Worm (Caenorhabditis elegans): Measurements from ENCODE around the gene str-246.
A peak's percentile ranks its signal among the peaks of the same experiment; 100 is the strongest.

Gene str-246

ce11 chrIII:11090870-11091386 is 13.4 kb downstream of the str-246 start:
- TF ChIP-seq him-1 (tag; optimal IDR thresholded peaks at IDR 0.05) (no peak), W03F9.2 (tag; optimal IDR thresholded peaks at IDR 0.05) (no peak), dao-5 (tag; optimal IDR thresholded peaks at IDR 0.05) (no peak)

ce11 chrIII:11091651-11092278 is 14.3 kb downstream of the str-246 start:
- TF ChIP-seq W03F9.2 (tag; optimal IDR thresholded peaks at IDR 0.05), result no peak
- TF ChIP-seq him-1 (tag; optimal IDR thresholded peaks at IDR 0.05), result no peak
- no peak for TF ChIP-seq dao-5 (tag; optimal IDR thresholded peaks at IDR 0.05)

ce11 chrIII:11093489-11093888 is 16.0 kb downstream of the str-246 start:
- no peak for TF ChIP-seq dao-5 (tag; optimal IDR thresholded peaks at IDR 0.05)
- TF ChIP-seq him-1 (tag; optimal IDR thresholded peaks at IDR 0.05), result no peak
- no peak for TF ChIP-seq W03F9.2 (tag; optimal IDR thresholded peaks at IDR 0.05)

ce11 chrIII:11095687-11096086 is 18.2 kb downstream of the str-246 start:
- no peak for TF ChIP-seq him-1 (tag; optimal IDR thresholded peaks at IDR 0.05)
- TF ChIP-seq W03F9.2 (tag; optimal IDR thresholded peaks at IDR 0.05), result no peak
- TF ChIP-seq dao-5 (tag; optimal IDR thresholded peaks at IDR 0.05), result no peak

ce11 chrIII:11099864-11100263 is 22.4 kb downstream of the str-246 start, which contains the start of gene hmt-1:
Gene hmt-1 (minus strand): TSS chrIII:11099964.
- TF ChIP-seq him-1 (tag; optimal IDR thresholded peaks at IDR 0.05) (no peak), dao-5 (tag; optimal IDR thresholded peaks at IDR 0.05) (no peak), W03F9.2 (tag; optimal IDR thresholded peaks at IDR 0.05) (no peak)

ce11 chrIII:11101246-11101645 is 23.7 kb downstream of the str-246 start:
- TF ChIP-seq him-1 (tag; optimal IDR thresholded peaks at IDR 0.05) (no peak), dao-5 (tag; optimal IDR thresholded peaks at IDR 0.05) (no peak), W03F9.2 (tag; optimal IDR thresholded peaks at IDR 0.05) (no peak)

ce11 chrIII:11107327-11107726 is 29.8 kb downstream of the str-246 start:
- TF ChIP-seq W03F9.2 (tag; optimal IDR thresholded peaks at IDR 0.05), result no peak
- TF ChIP-seq dao-5 (tag; optimal IDR thresholded peaks at IDR 0.05), result no peak
- TF ChIP-seq him-1 (tag; optimal IDR thresholded peaks at IDR 0.05), result no peak

ce11 chrIII:11110756-11111155 is 33.3 kb downstream of the str-246 start:
- TF ChIP-seq dao-5 (tag; optimal IDR thresholded peaks at IDR 0.05) (no peak), him-1 (tag; optimal IDR thresholded peaks at IDR 0.05) (no peak)

ce11 chrIII:11112718-11113117 is 35.2 kb downstream of the str-246 start:
- TF ChIP-seq him-1 (tag; optimal IDR thresholded peaks at IDR 0.05), result peak; percentile 31
- peak; percentile 9 for TF ChIP-seq W03F9.2 (tag; optimal IDR thresholded peaks at IDR 0.05)
- no peak for TF ChIP-seq dao-5 (tag; optimal IDR thresholded peaks at IDR 0.05)

- TF ChIP-seq him-1 (tag; optimal IDR thresholded peaks at IDR 0.05), result no peak
- TF ChIP-seq dao-5 (tag; optimal IDR thresholded peaks at IDR 0.05), result no peak
- TF ChIP-seq W03F9.2 (tag; optimal IDR thresholded peaks at IDR 0.05), result no peak
Observed at ce11 chrIII:11113845-11114244, 36.3 kb downstream of the str-246 start.

- TF ChIP-seq W03F9.2 (tag; optimal IDR thresholded peaks at IDR 0.05) (no peak), dao-5 (tag; optimal IDR thresholded peaks at IDR 0.05) (no peak)
Observed at ce11 chrIII:11115956-11116355, 38.5 kb downstream of the str-246 start.

ce11 chrIII:11119176-11119853 is 41.8 kb downstream of the str-246 start, which contains the start of the genes sup-35 and Y48A6C.4:
Gene sup-35 (minus strand): TSS chrIII:11119226.
Gene Y48A6C.4 (plus strand): TSS chrIII:11119803.
- TF ChIP-seq dao-5 (tag; optimal IDR thresholded peaks at IDR 0.05) (no peak), W03F9.2 (tag; optimal IDR thresholded peaks at IDR 0.05) (peak; percentile 86)

ce11 chrIII:11123844-11124243 is 46.3 kb downstream of the str-246 start:
- TF ChIP-seq him-1 (tag; optimal IDR thresholded peaks at IDR 0.05) (no peak), W03F9.2 (tag; optimal IDR thresholded peaks at IDR 0.05) (no peak), dao-5 (tag; optimal IDR thresholded peaks at IDR 0.05) (no peak)

- TF ChIP-seq him-1 (tag; optimal IDR thresholded peaks at IDR 0.05) (no peak), W03F9.2 (tag; optimal IDR thresholded peaks at IDR 0.05) (no peak), dao-5 (tag; optimal IDR thresholded peaks at IDR 0.05) (no peak)
Observed at ce11 chrIII:11127528-11127927, 50.0 kb downstream of the str-246 start, which contains the start of gene Y48A6C.8. Gene Y48A6C.8 (minus strand): TSS chrIII:11127628.

All from whole organism, L4/young adult.